Fruit fly (Drosophila melanogaster) whole organism, embryonic: ENCODE measurements around the gene CG46458.

Experiments used
- Aef1 ChIP-seq: fragments of 200-800 bp; sonication (Bioruptor generic); IDR thresholded peaks from 3 replicates; pipeline ENCODE4 v1.3.6; 2022; ENCODE audit warnings: missing biosample characterization, missing genetic modification characterization
- Atf-2 ChIP-seq: fragments of 200-800 bp; sonication (Bioruptor generic); optimal IDR thresholded peaks from 2 replicates; lab custom pipeline; 2016; ENCODE audit warnings: missing biosample characterization, missing genetic modification characterization
- Bdp1 ChIP-seq: fragments of 200-800 bp; sonication (Bioruptor generic); optimal IDR thresholded peaks from 3 replicates; lab custom pipeline; 2016; ENCODE audit warnings: missing biosample characterization, missing genetic modification characterization
- CG10654 ChIP-seq: fragments of 200-800 bp; sonication (Bioruptor generic); optimal IDR thresholded peaks from 2 replicates; lab custom pipeline; 2016; ENCODE audit warnings: missing biosample characterization, missing genetic modification characterization
- CG11504 ChIP-seq: fragments of 200-800 bp; sonication (Bioruptor generic); optimal IDR thresholded peaks from 3 replicates; lab custom pipeline; 2019; ENCODE audit warnings: missing biosample characterization, mild to moderate bottlenecking, missing genetic modification characterization, moderate library complexity
- CG12236 ChIP-seq: fragments of 200-800 bp; sonication (Bioruptor generic); optimal IDR thresholded peaks from 2 replicates; lab custom pipeline; 2016; ENCODE audit warnings: missing biosample characterization, missing genetic modification characterization
- CG12391 ChIP-seq: fragments of 200-800 bp; sonication (Bioruptor generic); optimal IDR thresholded peaks from 3 replicates; lab custom pipeline; 2018; ENCODE audit warnings: missing biosample characterization, mild to moderate bottlenecking, missing genetic modification characterization, moderate library complexity
- CG14965 ChIP-seq: fragments of 200-800 bp; sonication (Bioruptor generic); optimal IDR thresholded peaks from 2 replicates; lab custom pipeline; 2016; ENCODE audit warnings: missing biosample characterization, missing genetic modification characterization, borderline replicate concordance
- CG1603 ChIP-seq: fragments of 200-800 bp; sonication (Bioruptor generic); optimal IDR thresholded peaks from 2 replicates; lab custom pipeline; 2019; ENCODE audit warnings: missing biosample characterization, mild to moderate bottlenecking, missing genetic modification characterization, moderate library complexity
- CG17361 ChIP-seq: fragments of 200-800 bp; sonication (Bioruptor generic); IDR thresholded peaks from 3 replicates; pipeline ENCODE4 v1.3.6; 2022; ENCODE audit warnings: missing biosample characterization, missing genetic modification characterization
- CG18599 ChIP-seq: fragments of 200-800 bp; sonication (Bioruptor generic); optimal IDR thresholded peaks from 3 replicates; lab custom pipeline; 2017; ENCODE audit warnings: missing biosample characterization, missing genetic modification characterization, mild to moderate bottlenecking, moderate library complexity, missing genetic modification reagents
- CG2199 ChIP-seq: fragments of 200-800 bp; sonication (Bioruptor generic); IDR thresholded peaks from 3 replicates; pipeline ENCODE4 v1.3.6; 2022; ENCODE audit warnings: missing biosample characterization, missing genetic modification characterization
- CG2889 ChIP-seq: fragments of 200-800 bp; sonication (Bioruptor generic); IDR thresholded peaks from 3 replicates; pipeline ENCODE4 v1.3.6; 2022; ENCODE audit warnings: missing biosample characterization, missing genetic modification characterization
- CG3065 ChIP-seq: fragments of 200-800 bp; sonication (Bioruptor generic); optimal IDR thresholded peaks from 2 replicates; lab custom pipeline; 2016; ENCODE audit warnings: missing biosample characterization, missing genetic modification characterization
- CG4820 ChIP-seq: fragments of 200-800 bp; sonication (Bioruptor generic); optimal IDR thresholded peaks from 3 replicates; lab custom pipeline; 2016; ENCODE audit warnings: missing biosample characterization, missing genetic modification characterization
- CG8290 ChIP-seq, 3 experiments: fragments of 200-800 bp; sonication (Bioruptor generic); optimal IDR thresholded peaks; 2 replicates each; lab custom pipeline; 2016 to 2019; ENCODE audit warnings: missing biosample characterization in 3 of 3, missing genetic modification characterization in 3 of 3, mild to moderate bottlenecking in 2 of 3, moderate library complexity in 1 of 3
- CG8359 ChIP-seq: fragments of 200-800 bp; sonication (Bioruptor generic); optimal IDR thresholded peaks from 2 replicates; lab custom pipeline; 2017; ENCODE audit warnings: missing biosample characterization, mild to moderate bottlenecking, missing genetic modification characterization, borderline replicate concordance
- CG8944 ChIP-seq: fragments of 200-800 bp; sonication (Bioruptor generic); optimal IDR thresholded peaks from 3 replicates; lab custom pipeline; 2016; ENCODE audit warnings: missing biosample characterization, missing genetic modification characterization
- CG9727 ChIP-seq: fragments of 200-800 bp; sonication (Bioruptor generic); optimal IDR thresholded peaks from 3 replicates; lab custom pipeline; 2017; ENCODE audit warnings: missing biosample characterization, mild to moderate bottlenecking, missing genetic modification characterization
- CTCF ChIP-seq: fragments of 200-800 bp; sonication (Bioruptor generic); optimal IDR thresholded peaks from 2 replicates; lab custom pipeline; 2017; ENCODE audit warnings: missing biosample characterization, mild to moderate bottlenecking, missing genetic modification characterization, moderate library complexity
- Dfd ChIP-seq, 2 experiments: fragments of >200 bp; optimal IDR thresholded peaks; 2 replicates each; lab custom pipeline; 2017; ENCODE audit warnings: missing biosample characterization in 2 of 2, missing genetic modification characterization in 2 of 2
- Dref ChIP-seq: fragments of 200-800 bp; sonication (Bioruptor generic); IDR thresholded peaks from 2 replicates; pipeline ENCODE4 v1.3.6; 2022; ENCODE audit warnings: missing biosample characterization, missing genetic modification characterization
- Eip74EF ChIP-seq, 2 experiments: fragments of 200-800 bp in 1 of 2; fragments of >200 bp in 1 of 2; sonication (Bioruptor generic) in 1 of 2; optimal IDR thresholded peaks; 2 replicates each; lab custom pipeline; 2017 to 2019; ENCODE audit warnings: missing biosample characterization in 2 of 2, missing genetic modification characterization in 2 of 2, mild to moderate bottlenecking in 1 of 2, moderate library complexity in 1 of 2
- Ets65A ChIP-seq: fragments of 200-800 bp; sonication (Bioruptor generic); peaks from one replicate; lab custom pipeline; 2016; ENCODE audit warnings: missing biosample characterization, missing genetic modification characterization
- Fer3 ChIP-seq: fragments of 200-800 bp; sonication (Bioruptor generic); optimal IDR thresholded peaks from 2 replicates; lab custom pipeline; 2018; ENCODE audit warnings: missing biosample characterization, mild to moderate bottlenecking, missing genetic modification characterization, moderate library complexity
- HmgD ChIP-seq: fragments of 200-800 bp; sonication (Bioruptor generic); optimal IDR thresholded peaks from 3 replicates; lab custom pipeline; 2016; ENCODE audit warnings: missing biosample characterization, missing genetic modification characterization
- Jarid2 ChIP-seq: fragments of 200-800 bp; sonication (Bioruptor generic); optimal IDR thresholded peaks from 3 replicates; lab custom pipeline; 2017; ENCODE audit warnings: mild to moderate bottlenecking, missing biosample characterization, missing genetic modification reagents, missing genetic modification characterization
- Myb ChIP-seq: fragments of 200-800 bp; sonication (Bioruptor generic); optimal IDR thresholded peaks from 2 replicates; lab custom pipeline; 2016; ENCODE audit warnings: missing biosample characterization, missing genetic modification characterization
- Scr ChIP-seq: fragments of 200-800 bp; sonication (Bioruptor generic); IDR thresholded peaks from 2 replicates; pipeline ENCODE4 v1.3.6; 2022; ENCODE audit warnings: missing biosample characterization, missing genetic modification characterization; ENCODE audit not compliant: partially characterized antibody
- amos ChIP-seq: fragments of 200-800 bp; sonication (Bioruptor generic); IDR thresholded peaks from 2 replicates; pipeline ENCODE4 v1.3.6; 2022; ENCODE audit warnings: missing biosample characterization, missing genetic modification characterization; ENCODE audit not compliant: partially characterized antibody
- chif ChIP-seq, 2 experiments: fragments of 200-800 bp; sonication (Bioruptor generic); optimal IDR thresholded peaks; 3 replicates each; lab custom pipeline; 2016; ENCODE audit warnings: missing biosample characterization in 2 of 2, missing genetic modification characterization in 2 of 2
- chinmo ChIP-seq: fragments of 200-800 bp; sonication (Bioruptor generic); IDR thresholded peaks from 4 replicates; pipeline ENCODE4 v1.3.6; 2022; ENCODE audit warnings: missing biosample characterization, missing genetic modification characterization; ENCODE audit not compliant: partially characterized antibody
- chn ChIP-seq: fragments of 200-800 bp; sonication (Bioruptor generic); optimal IDR thresholded peaks from 2 replicates; lab custom pipeline; 2016; ENCODE audit warnings: missing biosample characterization, missing genetic modification characterization
- dan ChIP-seq: fragments of 200-800 bp; sonication (Bioruptor generic); IDR thresholded peaks from 2 replicates; pipeline ENCODE4 v1.3.6; 2022; ENCODE audit warnings: missing biosample characterization, missing genetic modification characterization
- dati ChIP-seq: fragments of 200-800 bp; sonication (Bioruptor generic); IDR thresholded peaks from 2 replicates; pipeline ENCODE4 v1.3.6; 2022; ENCODE audit warnings: missing biosample characterization, missing genetic modification characterization
- dimm ChIP-seq: fragments of 200-800 bp; sonication (Bioruptor generic); IDR thresholded peaks from 2 replicates; pipeline ENCODE4 v1.3.6; 2022; ENCODE audit warnings: missing biosample characterization, missing genetic modification characterization
- knrl ChIP-seq: fragments of 200-800 bp; sonication (Bioruptor generic); IDR thresholded peaks from 3 replicates; pipeline ENCODE4 v1.3.6; 2022; ENCODE audit warnings: missing biosample characterization, missing genetic modification characterization; ENCODE audit not compliant: partially characterized antibody
- nmo ChIP-seq: fragments of 200-800 bp; sonication (Bioruptor generic); optimal IDR thresholded peaks from 2 replicates; lab custom pipeline; 2018; ENCODE audit warnings: missing biosample characterization, mild to moderate bottlenecking, missing genetic modification characterization, moderate library complexity
- pho ChIP-seq: fragments of 200-800 bp; sonication (Bioruptor generic); optimal IDR thresholded peaks from 2 replicates; lab custom pipeline; 2016; ENCODE audit warnings: missing biosample characterization, missing genetic modification characterization
- phol ChIP-seq: fragments of 200-800 bp; sonication (Bioruptor generic); optimal IDR thresholded peaks from 3 replicates; lab custom pipeline; 2018; ENCODE audit warnings: missing biosample characterization, mild to moderate bottlenecking, missing genetic modification characterization, moderate library complexity
- psq ChIP-seq: fragments of 200-800 bp; sonication (Bioruptor generic); optimal IDR thresholded peaks from 2 replicates; lab custom pipeline; 2017; ENCODE audit warnings: missing biosample characterization, missing genetic modification characterization
- sd ChIP-seq: fragments of 200-800 bp; sonication (Bioruptor generic); optimal IDR thresholded peaks from 3 replicates; lab custom pipeline; 2018; ENCODE audit warnings: missing biosample characterization, mild to moderate bottlenecking, missing genetic modification characterization, moderate library complexity
- sens ChIP-seq: fragments of 200-800 bp; sonication (Bioruptor generic); peaks from one replicate; lab custom pipeline; 2016; ENCODE audit warnings: missing biosample characterization, missing genetic modification characterization
- tll ChIP-seq, 2 experiments: fragments of 200-800 bp in 1 of 2; fragments of >200 bp in 1 of 2; sonication (Bioruptor generic) in 1 of 2; optimal IDR thresholded peaks; 2 replicates each; lab custom pipeline; 2017 to 2019; ENCODE audit warnings: missing biosample characterization in 2 of 2, missing genetic modification characterization in 2 of 2, mild to moderate bottlenecking in 1 of 2, moderate library complexity in 1 of 2
- unc-4 ChIP-seq: fragments of 200-800 bp; sonication (Bioruptor generic); IDR thresholded peaks from 2 replicates; pipeline ENCODE4 v1.3.6; 2022; ENCODE audit warnings: missing biosample characterization, missing genetic modification characterization; ENCODE audit not compliant: partially characterized antibody
- zen ChIP-seq: fragments of 200-800 bp; sonication (Bioruptor generic); optimal IDR thresholded peaks from 3 replicates; lab custom pipeline; 2018; ENCODE audit warnings: missing biosample characterization, mild to moderate bottlenecking, missing genetic modification characterization, moderate library complexity
- zen2 ChIP-seq: fragments of 200-800 bp; sonication (Bioruptor generic); IDR thresholded peaks from 3 replicates; pipeline ENCODE4 v1.3.6; 2022; ENCODE audit warnings: missing biosample characterization, missing genetic modification characterization; ENCODE audit not compliant: partially characterized antibody

The CG46458 gene

DNA sequence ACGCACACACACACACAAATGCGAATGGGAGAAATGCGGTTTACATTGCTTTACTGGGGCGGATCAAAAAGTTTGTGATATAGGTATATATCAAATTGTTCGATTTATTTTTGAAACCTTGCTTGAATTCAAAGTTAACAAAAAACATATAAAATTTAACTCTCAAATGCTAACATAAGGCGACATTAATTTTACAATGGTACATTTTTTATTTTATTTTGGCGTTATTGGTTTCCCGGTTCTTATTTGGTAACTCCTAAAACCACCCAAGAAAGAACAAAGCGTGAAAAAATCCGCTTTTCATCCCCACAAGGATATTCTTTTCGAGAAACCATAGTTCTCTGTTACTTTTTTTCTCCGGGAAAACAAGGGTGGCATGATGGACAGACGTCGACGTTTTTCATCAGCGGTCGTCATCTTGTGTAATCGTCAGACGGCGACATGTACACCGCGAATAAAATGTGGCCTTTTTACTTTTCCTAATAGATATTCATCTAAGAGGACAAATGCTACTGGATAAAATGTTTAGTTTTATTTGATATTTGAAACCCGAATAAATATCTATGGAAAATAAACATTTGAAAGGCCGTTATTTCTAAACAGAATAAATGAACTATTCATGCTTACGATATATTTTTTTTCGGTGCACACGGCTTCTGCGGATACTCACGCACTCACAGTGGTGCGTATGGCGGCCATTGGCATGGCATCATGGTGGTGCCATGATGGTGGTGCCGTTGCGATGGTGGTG, 76.7 kb downstream of the CG46458 start (continued):
- peak; percentile 46 for TF ChIP-seq pho
- TF ChIP-seq zen2 = no peak
- TF ChIP-seq CG3065 = peak; percentile 8
- TF ChIP-seq Fer3 = peak; percentile 30
- TF ChIP-seq CG10654 (GFP tag; lab: Kevin White, UChicago) = peak; percentile 63
- TF ChIP-seq dati = no peak
- TF ChIP-seq CG4820 (GFP tag; lab: Kevin White, UChicago) = peak; percentile 67
- peak; percentile 32 for TF ChIP-seq CG8359
- no peak for TF ChIP-seq CG12391 (tag; lab: Kevin White, UChicago)
- peak; percentile 52 for TF ChIP-seq Atf-2 (GFP tag; lab: Kevin White, UChicago)
- TF ChIP-seq sd (tag; lab: Kevin White, UChicago) = no peak
- peak; percentile 66 for TF ChIP-seq CG18599 (GFP tag; lab: Kevin White, UChicago)
- TF ChIP-seq nmo (GFP tag; lab: Kevin White, UChicago) = peak; percentile 82
- no peak for TF ChIP-seq Scr (GFP tag; lab: Robert Waterston, UW)
- peak; percentile 21 for TF ChIP-seq psq (GFP tag; lab: Kevin White, UChicago)
- TF ChIP-seq CG17361 (GFP tag; lab: Robert Waterston, UW) = no peak; the same call in 2 of the 3 replicates

DNA sequence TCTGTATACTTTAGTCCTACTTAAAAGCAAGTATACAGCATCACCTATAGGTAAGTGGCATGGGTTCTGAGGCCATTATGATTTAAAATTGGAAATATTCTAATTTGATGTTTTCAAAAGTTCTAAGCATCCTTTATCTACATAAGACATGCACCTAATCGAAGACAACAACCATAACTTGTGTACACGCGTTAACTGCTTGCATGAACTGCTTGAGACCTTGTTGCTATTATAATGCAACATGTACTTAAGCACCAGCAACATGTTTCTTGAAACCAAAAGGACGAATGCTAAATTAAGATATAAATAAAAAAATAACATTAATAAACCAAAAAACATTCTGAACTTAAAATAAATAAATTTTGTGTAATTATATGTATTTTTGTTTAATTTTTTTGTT, 87.3 kb downstream of the CG46458 start:
- no peak for TF ChIP-seq dan (GFP tag; lab: Robert Waterston, UW)
- no peak for TF ChIP-seq CG9727
- TF ChIP-seq Jarid2 = peak; percentile 12
- peak; percentile 83 for TF ChIP-seq CTCF
- TF ChIP-seq zen (tag; lab: Kevin White, UChicago) = peak; percentile 90
- peak; percentile 19 for TF ChIP-seq nmo (GFP tag; lab: Kevin White, UChicago)
- peak; percentile 96 for TF ChIP-seq CG14965 (GFP tag; lab: Kevin White, UChicago)
- TF ChIP-seq CG2889 (GFP tag; lab: Robert Waterston, UW) = no peak
- peak; percentile 79 for TF ChIP-seq Ets65A
- peak; percentile 78 for TF ChIP-seq sens (GFP tag; lab: Kevin White, UChicago)
- TF ChIP-seq unc-4 (GFP tag; lab: Robert Waterston, UW) = no peak
- no peak for TF ChIP-seq dimm (GFP tag; lab: Robert Waterston, UW)
- peak; percentile 11 for TF ChIP-seq chn
- TF ChIP-seq Myb (GFP tag; lab: Kevin White, UChicago) = peak; percentile 12
- peak; percentile 9; the same call in 1 of the 3 replicates for TF ChIP-seq knrl (GFP tag; lab: Robert Waterston, UW)
- TF ChIP-seq Aef1 (GFP tag; lab: Robert Waterston, UW) = no peak
- TF ChIP-seq CG1603 (tag; lab: Kevin White, UChicago) = peak; percentile 26
- no peak for TF ChIP-seq CG12236
- TF ChIP-seq phol (tag; lab: Kevin White, UChicago) = peak; percentile 49
- 0 out of 4 replicates have a peak, but pooled peaks have one; percentile 38 for TF ChIP-seq chinmo (GFP tag; lab: Robert Waterston, UW)
- peak; percentile 42; the same call in 1 of the 2 replicates for TF ChIP-seq amos (GFP tag; lab: Robert Waterston, UW)
- TF ChIP-seq CG8944 (GFP tag; lab: Kevin White, UChicago) = no peak
- TF ChIP-seq CG2199 (GFP tag; lab: Robert Waterston, UW) = peak; percentile 98
- peak in 1 of 2 experiments; percentile 77 for TF ChIP-seq Dfd (GFP tag; optimal IDR thresholded peaks at IDR 0.05; lab: Kevin White, UChicago)
- TF ChIP-seq CG11504 = peak; percentile 100
- no peak for TF ChIP-seq sd (tag; lab: Kevin White, UChicago)
- TF ChIP-seq Eip74EF (GFP tag; optimal IDR thresholded peaks at IDR 0.05; lab: Kevin White, UChicago) = peak in 1 of 2 experiments; percentile 14
- TF ChIP-seq CG8290 (GFP tag; optimal IDR thresholded peaks at IDR 0.05; lab: Kevin White, UChicago) = peak; percentile 50
- no peak for TF ChIP-seq CG8290 (tag; optimal IDR thresholded peaks at IDR 0.05; lab: Kevin White, UChicago)
- TF ChIP-seq Bdp1 = peak; percentile 8
- no peak for TF ChIP-seq Dref (GFP tag; lab: Robert Waterston, UW)
- TF ChIP-seq chif (GFP tag; optimal IDR thresholded peaks at IDR 0.05; lab: Kevin White, UChicago) = peak in 1 of 2 experiments; percentile 15
- TF ChIP-seq HmgD (GFP tag; lab: Kevin White, UChicago) = peak; percentile 35
- peak in 1 of 2 experiments; percentile 15 for TF ChIP-seq tll (GFP tag; optimal IDR thresholded peaks at IDR 0.05; lab: Kevin White, UChicago)
